Fruit fly (Drosophila melanogaster) whole organism, pupa: Measurements from ENCODE around the gene mGluR.
A peak's percentile ranks its signal among the peaks of the same experiment; 100 is the strongest.

Experiments used
- CG10348 ChIP-seq: fragments of 200-800 bp; sonication (Bioruptor generic); IDR thresholded peaks from 2 replicates; pipeline ENCODE4 v1.3.6; 2022; ENCODE audit warnings: missing biosample characterization, missing genetic modification characterization
- CG12605 ChIP-seq: fragments of 200-800 bp; sonication (Bioruptor generic); IDR thresholded peaks from 2 replicates; pipeline ENCODE4 v1.3.6; 2022; ENCODE audit warnings: missing biosample characterization, missing genetic modification characterization
- CG13204 ChIP-seq: fragments of 200-800 bp; sonication (Bioruptor generic); optimal IDR thresholded peaks from 2 replicates; lab custom pipeline; 2018; ENCODE audit warnings: missing biosample characterization, mild to moderate bottlenecking, missing genetic modification characterization, moderate library complexity
- CG14655 ChIP-seq: fragments of 200-800 bp; sonication (Bioruptor generic); optimal IDR thresholded peaks from 3 replicates; lab custom pipeline; 2017; ENCODE audit warnings: mild to moderate bottlenecking, missing biosample characterization, missing genetic modification reagents, missing genetic modification characterization
- CG15710 ChIP-seq: fragments of 200-800 bp; sonication (Bioruptor generic); optimal IDR thresholded peaks from 2 replicates; lab custom pipeline; 2018; ENCODE audit warnings: missing biosample characterization, mild to moderate bottlenecking, missing genetic modification characterization, moderate library complexity
- CG17806 ChIP-seq: fragments of 200-800 bp; sonication (Bioruptor generic); optimal IDR thresholded peaks from 2 replicates; lab custom pipeline; 2018; ENCODE audit warnings: missing biosample characterization, mild to moderate bottlenecking, missing genetic modification characterization, moderate library complexity
- CG32121 ChIP-seq: fragments of 200-800 bp; sonication (Bioruptor generic); IDR thresholded peaks from 2 replicates; pipeline ENCODE4 v1.3.6; 2022; ENCODE audit warnings: missing biosample characterization, missing genetic modification characterization
- CG34367 ChIP-seq: fragments of 200-800 bp; sonication (Bioruptor generic); optimal IDR thresholded peaks from 2 replicates; lab custom pipeline; 2018; ENCODE audit warnings: missing biosample characterization, mild to moderate bottlenecking, missing genetic modification characterization
- CG4496 ChIP-seq: fragments of 200-800 bp; sonication (Bioruptor generic); IDR thresholded peaks from 3 replicates; pipeline ENCODE4 v1.3.6; 2022; ENCODE audit warnings: missing biosample characterization, missing genetic modification characterization
- CG8159 ChIP-seq: fragments of 200-800 bp; sonication (Bioruptor generic); optimal IDR thresholded peaks from 3 replicates; lab custom pipeline; 2018; ENCODE audit warnings: missing biosample characterization, mild to moderate bottlenecking, missing genetic modification characterization, moderate library complexity
- CG8301 ChIP-seq: fragments of 200-800 bp; sonication (Bioruptor generic); optimal IDR thresholded peaks from 2 replicates; lab custom pipeline; 2018; ENCODE audit warnings: missing biosample characterization, mild to moderate bottlenecking, missing genetic modification characterization
- CG9948 ChIP-seq: fragments of 200-800 bp; sonication (Bioruptor generic); optimal IDR thresholded peaks from 2 replicates; lab custom pipeline; 2018; ENCODE audit warnings: missing biosample characterization, mild to moderate bottlenecking, missing genetic modification characterization, moderate library complexity
- D1 ChIP-seq: fragments of 200-800 bp; sonication (Bioruptor generic); optimal IDR thresholded peaks from 2 replicates; lab custom pipeline; 2018; ENCODE audit warnings: missing biosample characterization, mild to moderate bottlenecking, missing genetic modification characterization, moderate library complexity
- EcR ChIP-seq: fragments of 200-800 bp; sonication (Bioruptor generic); optimal IDR thresholded peaks from 3 replicates; lab custom pipeline; 2019; ENCODE audit warnings: missing biosample characterization, missing genetic modification characterization, mild to moderate bottlenecking, moderate library complexity, missing genetic modification reagents
- Ets98B ChIP-seq: fragments of 200-800 bp; sonication (Bioruptor generic); IDR thresholded peaks from 2 replicates; pipeline ENCODE4 v1.3.6; 2022; ENCODE audit warnings: missing biosample characterization, missing genetic modification characterization
- Pif1A ChIP-seq: fragments of 200-800 bp; sonication (Bioruptor generic); optimal IDR thresholded peaks from 3 replicates; lab custom pipeline; 2016; ENCODE audit warnings: missing biosample characterization, missing genetic modification characterization
- Pif1B ChIP-seq: fragments of 200-800 bp; sonication (Bioruptor generic); optimal IDR thresholded peaks from 3 replicates; lab custom pipeline; 2016; ENCODE audit warnings: missing biosample characterization, missing genetic modification characterization
- Snoo ChIP-seq: fragments of 200-800 bp; sonication (Bioruptor generic); optimal IDR thresholded peaks from 3 replicates; lab custom pipeline; 2017; ENCODE audit warnings: missing biosample characterization, mild to moderate bottlenecking, missing genetic modification characterization, inconsistent platforms
- fd96Ca ChIP-seq: fragments of 200-800 bp; sonication (Bioruptor generic); IDR thresholded peaks from 3 replicates; pipeline ENCODE4 v1.3.6; 2022; ENCODE audit warnings: missing biosample characterization, missing genetic modification characterization
- gl ChIP-seq: fragments of 200-800 bp; sonication (Bioruptor generic); optimal IDR thresholded peaks from 2 replicates; lab custom pipeline; 2018; ENCODE audit warnings: missing biosample characterization, mild to moderate bottlenecking, missing genetic modification characterization
- rn ChIP-seq: fragments of 200-800 bp; sonication (Bioruptor generic); IDR thresholded peaks from 2 replicates; pipeline ENCODE4 v1.3.6; 2022; ENCODE audit warnings: missing biosample characterization, missing genetic modification characterization

mGluR gene

DNA sequence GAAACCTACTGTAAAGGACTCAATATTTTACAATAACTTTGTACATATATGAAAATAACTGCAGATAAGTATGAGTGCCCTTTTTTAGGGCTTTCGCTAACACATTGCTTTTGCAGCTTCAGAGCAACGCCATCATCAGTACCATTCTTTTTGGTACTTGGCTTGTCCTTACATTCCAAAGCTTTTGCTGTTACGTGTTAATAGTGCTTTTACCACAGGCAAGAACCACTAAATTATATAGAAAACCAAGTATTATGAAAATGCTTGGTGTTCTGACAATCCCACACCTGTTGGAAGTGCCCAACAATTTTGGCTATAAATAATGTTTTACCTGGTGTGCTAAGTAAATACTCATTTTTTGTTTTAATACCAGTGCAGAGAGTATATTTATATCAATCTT lies 500 bp downstream of the mGluR start:
- TF ChIP-seq Pif1B (GFP tag; lab: Kevin White, UChicago): no peak
- no peak for TF ChIP-seq EcR (GFP tag; lab: Kevin White, UChicago)
- no peak for TF ChIP-seq CG34367 (tag; lab: Kevin White, UChicago)
- no peak for TF ChIP-seq CG9948 (tag; lab: Kevin White, UChicago)
- no peak for TF ChIP-seq CG32121 (GFP tag; lab: Robert Waterston, UW)
- TF ChIP-seq D1 (tag; lab: Kevin White, UChicago): no peak
- no peak for TF ChIP-seq CG14655 (GFP tag; lab: Kevin White, UChicago)
- TF ChIP-seq CG17806 (tag; lab: Kevin White, UChicago): no peak
- no peak for TF ChIP-seq CG8159
- TF ChIP-seq Pif1A: no peak
- no peak for TF ChIP-seq CG13204 (GFP tag; lab: Kevin White, UChicago)
- TF ChIP-seq CG4496 (GFP tag; lab: Robert Waterston, UW): no peak
- no peak for TF ChIP-seq CG8301 (tag; lab: Kevin White, UChicago)
- no peak for TF ChIP-seq Ets98B (GFP tag; lab: Robert Waterston, UW)
- TF ChIP-seq, all 21 proteins: peak for 0

DNA sequence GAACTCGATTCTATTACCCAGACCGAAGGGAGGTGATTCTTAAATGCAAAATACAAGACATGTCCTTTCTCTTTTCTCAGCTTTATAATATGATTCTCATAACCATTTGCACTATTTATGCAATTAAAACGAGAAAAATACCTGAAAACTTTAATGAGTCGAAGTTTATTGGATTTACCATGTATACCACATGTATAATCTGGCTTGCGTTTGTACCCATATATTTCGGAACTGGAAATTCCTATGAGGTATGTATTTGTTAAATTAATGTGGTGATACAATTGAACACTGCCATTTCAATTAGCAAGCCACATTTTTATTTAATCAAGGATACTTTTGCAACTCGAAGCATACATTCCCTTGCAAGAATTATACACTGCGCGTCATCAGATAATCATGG lies 7.7 kb downstream of the mGluR start:
- TF ChIP-seq CG12605 (GFP tag; lab: Robert Waterston, UW): no peak
- TF ChIP-seq CG13204 (GFP tag; lab: Kevin White, UChicago): no peak
- no peak for TF ChIP-seq Pif1A
- TF ChIP-seq CG4496 (GFP tag; lab: Robert Waterston, UW): no peak
- TF ChIP-seq rn (GFP tag; lab: Robert Waterston, UW): no peak
- TF ChIP-seq CG14655 (GFP tag; lab: Kevin White, UChicago): no peak
- no peak for TF ChIP-seq CG9948 (tag; lab: Kevin White, UChicago)
- no peak for TF ChIP-seq CG8159
- no peak for TF ChIP-seq gl
- TF ChIP-seq CG17806 (tag; lab: Kevin White, UChicago): no peak
- TF ChIP-seq CG32121 (GFP tag; lab: Robert Waterston, UW): no peak
- TF ChIP-seq CG8301 (tag; lab: Kevin White, UChicago): no peak
- no peak for TF ChIP-seq D1 (tag; lab: Kevin White, UChicago)
- no peak for TF ChIP-seq Snoo (tag; lab: Kevin White, UChicago)
- no peak for TF ChIP-seq CG15710 (tag; lab: Kevin White, UChicago)
- TF ChIP-seq fd96Ca (GFP tag; lab: Robert Waterston, UW): no peak

DNA sequence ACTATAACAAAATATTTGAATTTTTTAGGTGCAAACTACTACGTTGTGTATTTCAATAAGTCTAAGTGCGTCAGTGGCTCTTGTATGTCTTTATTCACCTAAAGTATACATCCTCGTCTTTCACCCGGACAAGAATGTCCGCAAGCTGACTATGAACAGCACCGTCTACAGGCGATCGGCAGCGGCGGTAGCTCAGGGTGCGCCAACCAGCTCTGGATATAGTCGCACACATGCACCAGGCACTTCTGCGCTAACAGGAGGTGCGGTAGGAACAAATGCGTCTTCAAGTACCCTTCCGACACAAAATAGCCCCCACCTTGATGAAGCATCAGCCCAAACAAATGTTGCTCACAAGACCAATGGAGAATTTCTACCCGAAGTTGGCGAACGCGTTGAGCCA lies 9.6 kb downstream of the mGluR start:
- TF ChIP-seq Ets98B (GFP tag; lab: Robert Waterston, UW) (no peak), Pif1B (GFP tag; lab: Kevin White, UChicago) (no peak), CG8159 (no peak), CG8301 (tag; lab: Kevin White, UChicago) (no peak), fd96Ca (GFP tag; lab: Robert Waterston, UW) (no peak)
- TF ChIP-seq, all 21 proteins: peak for 0

DNA sequence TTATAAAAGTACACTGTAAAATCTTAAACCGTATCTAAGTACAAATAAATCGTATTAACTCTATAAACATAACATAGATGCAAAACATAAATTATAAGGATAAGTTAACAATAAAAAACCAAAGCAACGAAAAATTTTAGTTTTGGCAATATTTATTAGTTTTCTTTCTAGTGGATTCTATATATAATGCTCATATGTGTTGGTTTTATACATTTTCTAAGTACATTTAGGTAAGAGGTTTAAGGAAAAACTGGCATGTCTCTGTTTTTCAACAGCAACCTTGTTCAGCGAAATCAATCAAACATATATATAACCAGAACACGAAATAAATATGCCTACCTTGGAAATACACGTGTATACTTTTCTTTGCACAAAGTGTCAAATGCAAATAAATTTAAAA lies 12.7 kb downstream of the mGluR start:
- TF ChIP-seq CG14655 (GFP tag; lab: Kevin White, UChicago): no peak
- TF ChIP-seq CG9948 (tag; lab: Kevin White, UChicago): no peak
- TF ChIP-seq CG32121 (GFP tag; lab: Robert Waterston, UW): no peak
- TF ChIP-seq gl: no peak
- no peak for TF ChIP-seq D1 (tag; lab: Kevin White, UChicago)
- no peak for TF ChIP-seq Snoo (tag; lab: Kevin White, UChicago)
- TF ChIP-seq Pif1A: no peak
- TF ChIP-seq fd96Ca (GFP tag; lab: Robert Waterston, UW): no peak
- TF ChIP-seq CG13204 (GFP tag; lab: Kevin White, UChicago): no peak
- no peak for TF ChIP-seq CG34367 (tag; lab: Kevin White, UChicago)

DNA sequence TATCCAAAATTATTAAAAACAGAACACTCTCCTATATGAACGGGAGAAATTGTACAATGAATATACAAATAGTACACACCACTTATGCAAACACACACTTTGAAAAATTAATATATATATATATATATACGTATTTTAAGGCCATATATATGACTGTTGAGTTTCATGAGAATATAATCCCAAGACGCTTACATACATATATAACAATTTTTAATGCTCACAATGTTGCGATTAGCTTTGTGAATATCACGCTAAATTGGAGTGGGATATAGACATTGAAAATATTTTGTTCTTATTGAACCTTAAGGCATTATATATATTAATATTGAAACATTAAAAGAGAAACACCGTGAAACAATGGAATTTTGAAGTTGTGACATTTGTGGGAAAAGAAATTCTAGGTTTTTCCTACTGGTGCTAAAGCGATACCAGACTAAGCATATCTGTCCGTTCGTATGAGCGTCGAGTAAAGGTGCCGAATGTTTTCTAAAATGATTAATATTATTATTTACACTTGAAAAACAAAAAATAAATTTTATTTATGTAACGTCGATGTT lies 21.6 kb downstream of the mGluR start, which contains the start of gene 4E-T:
Gene 4E-T (minus strand): TSS at position 300 of the 557 bp plus-strand sequence.
- TF ChIP-seq Pif1A: no peak
- TF ChIP-seq CG10348 (GFP tag; lab: Robert Waterston, UW): no peak
- TF ChIP-seq fd96Ca (GFP tag; lab: Robert Waterston, UW): no peak
- peak; percentile 37 for TF ChIP-seq D1 (tag; lab: Kevin White, UChicago)
- no peak for TF ChIP-seq CG15710 (tag; lab: Kevin White, UChicago)

DNA sequence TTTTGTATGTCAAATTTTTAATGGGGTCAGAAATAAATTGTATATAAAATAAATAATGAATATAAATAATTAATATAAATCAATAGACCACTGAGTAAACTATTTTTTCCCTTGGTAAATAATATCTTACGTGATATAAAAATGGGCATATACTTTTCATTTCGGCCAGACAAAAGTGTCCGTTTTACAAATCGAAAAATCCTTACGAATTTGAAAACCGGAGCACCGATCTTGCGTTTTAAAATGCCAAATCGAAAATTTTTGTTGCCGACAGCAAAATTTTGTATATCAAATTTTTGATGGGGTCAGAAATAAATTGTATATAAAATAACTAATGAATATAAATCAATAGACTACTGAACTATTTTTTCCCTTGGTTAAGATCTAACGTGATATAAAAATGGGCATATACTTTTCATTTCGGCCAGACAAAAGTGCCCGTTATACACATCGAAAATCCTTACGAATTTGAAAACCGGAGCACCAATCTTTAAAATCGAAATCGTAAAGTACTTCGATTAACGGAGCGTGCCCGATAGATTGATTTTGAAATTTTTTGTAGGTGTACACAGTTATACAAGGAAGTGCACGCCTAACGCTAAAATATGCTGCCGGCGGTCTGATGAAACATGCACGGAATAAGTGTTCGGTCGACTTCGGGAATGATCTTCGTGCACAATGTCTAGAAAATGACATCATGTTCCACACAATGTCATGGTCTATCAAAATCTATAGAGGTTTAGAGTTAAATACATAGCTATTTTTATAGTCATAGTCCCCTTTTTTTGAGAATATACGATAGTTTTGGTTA lies 22.7 kb downstream of the mGluR start:
- no peak for TF ChIP-seq CG8159
- no peak for TF ChIP-seq CG9948 (tag; lab: Kevin White, UChicago)
- TF ChIP-seq CG10348 (GFP tag; lab: Robert Waterston, UW): no peak
- TF ChIP-seq CG15710 (tag; lab: Kevin White, UChicago): no peak
